Worm (Caenorhabditis elegans): ENCODE results near the gene sip-1.

The sip-1 gene

DNA sequence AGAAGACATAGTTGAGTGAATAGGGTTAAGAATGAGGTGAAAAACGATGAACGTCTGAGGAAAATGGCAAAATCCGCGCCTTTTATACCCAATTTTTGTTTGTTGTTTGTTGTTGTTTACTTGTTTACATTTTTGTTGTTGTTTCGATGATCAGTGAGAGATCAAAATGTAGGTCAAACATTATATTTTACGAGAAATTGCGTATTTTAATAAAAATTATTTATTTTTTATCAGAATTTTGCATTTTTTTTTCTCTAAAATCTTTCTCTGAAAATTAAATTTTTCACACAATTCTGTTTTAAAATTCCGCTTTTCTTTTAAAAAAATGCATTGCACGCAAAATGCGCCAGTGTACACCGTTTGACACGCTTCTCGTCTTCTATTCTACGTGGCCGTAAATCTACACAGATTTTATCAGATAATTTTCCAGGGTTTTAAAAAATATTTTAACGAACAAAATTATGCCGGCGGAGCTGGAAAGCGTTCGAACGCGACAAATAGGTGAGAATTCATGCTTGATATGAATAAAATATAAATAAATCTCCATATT is at the start of gene sip-1, which contains the start of gene sly-1:
TSS of gene sip-1 (minus strand) at position 103 of the 550 bp plus-strand sequence.
TSS of gene sly-1 (plus strand) at position 360 of the 550 bp plus-strand sequence.
- no peak for TF ChIP-seq aly-1 (tag; optimal IDR thresholded peaks at IDR 0.05)
- no peak for TF ChIP-seq tbx-37 (GFP tag; conservative IDR thresholded peaks at IDR 0.05)
- no peak for TF ChIP-seq B0310.2 (tag; optimal IDR thresholded peaks at IDR 0.05)
- no peak for TF ChIP-seq flt-1 (GFP tag; IDR thresholded peaks at IDR 0.05)
- TF ChIP-seq scrt-1 (GFP tag; IDR thresholded peaks at IDR 0.05) = no peak
- TF ChIP-seq ceh-13 (GFP tag; optimal IDR thresholded peaks at IDR 0.05) = no peak
- no peak for TF ChIP-seq hmg-4 (GFP tag; optimal IDR thresholded peaks at IDR 0.05)
- TF ChIP-seq ets-7 (tag; optimal IDR thresholded peaks at IDR 0.05) = no peak
- no peak for TF ChIP-seq tbx-11 (GFP tag; IDR thresholded peaks at IDR 0.05)

DNA sequence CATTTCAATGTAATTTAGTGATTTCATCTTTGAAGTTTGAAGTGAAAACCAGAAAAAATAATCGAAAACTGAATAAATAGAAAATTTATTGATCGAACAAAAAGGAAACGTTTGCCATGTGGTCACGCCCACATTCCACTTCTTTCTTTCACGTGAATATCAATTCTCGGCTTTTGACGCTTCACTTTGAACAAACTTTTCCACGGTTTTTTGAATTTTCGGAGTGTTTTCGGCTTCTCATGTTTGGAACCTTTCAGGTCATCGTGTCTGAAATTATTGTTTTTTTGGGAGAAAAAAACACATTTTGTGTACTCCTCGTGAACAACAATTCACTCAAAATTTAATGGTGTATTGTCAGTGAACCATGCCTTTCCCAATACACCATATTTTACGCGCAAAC is 46.3 kb upstream of the sip-1 start, which contains the start of gene T21C12.8:
TSS of gene T21C12.8 (minus strand) at position 101 of the 400 bp plus-strand sequence.
- no peak for TF ChIP-seq ama-1 (optimal IDR thresholded peaks at IDR 0.05)

DNA sequence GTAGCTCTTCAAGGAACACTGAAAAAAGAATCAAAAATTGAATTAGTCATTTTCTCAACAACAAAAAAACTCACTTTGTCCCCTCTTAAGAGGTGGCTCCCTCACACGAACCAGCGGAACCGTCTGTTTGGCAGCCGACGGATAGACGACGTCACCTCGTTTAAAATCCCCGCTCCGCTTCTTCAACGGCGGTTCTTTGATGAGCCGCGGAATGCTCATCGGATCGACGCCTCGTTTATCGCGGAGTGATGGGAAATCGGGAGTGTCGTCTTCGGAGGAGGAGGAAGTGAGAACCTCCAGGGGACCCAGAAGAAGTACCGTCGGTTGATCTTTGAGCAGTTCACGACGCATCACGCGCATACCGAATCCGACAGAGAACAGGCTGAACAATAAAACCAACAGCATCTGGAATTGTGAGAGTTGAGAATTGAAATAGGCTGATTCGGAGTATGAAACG is 32.2 kb upstream of the sip-1 start, which contains the start of gene nlp-68:
TSS of gene nlp-68 (minus strand) at position 407 of the 457 bp plus-strand sequence.
- TF ChIP-seq ceh-13 (GFP tag; optimal IDR thresholded peaks at IDR 0.05) = no peak
- TF ChIP-seq scrt-1 (GFP tag; IDR thresholded peaks at IDR 0.05) = no peak
- no peak for TF ChIP-seq tbx-37 (GFP tag; conservative IDR thresholded peaks at IDR 0.05)

DNA sequence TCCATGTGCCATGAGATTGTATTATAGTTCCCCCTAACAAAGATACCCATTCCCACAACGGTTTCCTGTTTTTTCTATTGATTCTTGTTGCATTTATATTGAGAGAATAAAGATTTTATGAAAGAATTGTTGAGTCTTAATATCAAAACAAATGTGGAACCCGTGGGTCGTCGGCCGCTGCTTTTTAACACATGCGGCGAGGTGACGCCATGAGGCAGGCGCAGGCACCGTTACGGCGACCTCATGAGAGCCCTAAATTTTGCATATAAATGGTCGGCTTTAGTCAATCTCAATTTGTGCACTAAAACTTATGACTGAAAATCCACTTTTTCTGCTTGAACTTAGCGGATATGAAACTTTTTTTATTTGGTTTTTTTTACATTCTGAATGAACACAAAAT is 31.0 kb upstream of the sip-1 start:
- TF ChIP-seq aly-1 (tag; optimal IDR thresholded peaks at IDR 0.05) (no peak), flt-1 (GFP tag; IDR thresholded peaks at IDR 0.05) (no peak), hnd-1 (tag; optimal IDR thresholded peaks at IDR 0.05) (no peak), B0310.2 (tag; optimal IDR thresholded peaks at IDR 0.05) (no peak), hmbx-1 (tag; optimal IDR thresholded peaks at IDR 0.05) (no peak), ceh-36 (tag; optimal IDR thresholded peaks at IDR 0.05) (no peak), tra-4 (tag; optimal IDR thresholded peaks at IDR 0.05) (no peak), ets-7 (tag; optimal IDR thresholded peaks at IDR 0.05) (no peak), ama-1 (optimal IDR thresholded peaks at IDR 0.05) (no peak), ceh-13 (GFP tag; optimal IDR thresholded peaks at IDR 0.05) (no peak), tbx-11 (GFP tag; IDR thresholded peaks at IDR 0.05) (no peak), hmg-4 (GFP tag; optimal IDR thresholded peaks at IDR 0.05) (no peak), tbx-37 (GFP tag; conservative IDR thresholded peaks at IDR 0.05) (no peak), pes-1 (GFP tag; IDR thresholded peaks at IDR 0.05) (no peak)

DNA sequence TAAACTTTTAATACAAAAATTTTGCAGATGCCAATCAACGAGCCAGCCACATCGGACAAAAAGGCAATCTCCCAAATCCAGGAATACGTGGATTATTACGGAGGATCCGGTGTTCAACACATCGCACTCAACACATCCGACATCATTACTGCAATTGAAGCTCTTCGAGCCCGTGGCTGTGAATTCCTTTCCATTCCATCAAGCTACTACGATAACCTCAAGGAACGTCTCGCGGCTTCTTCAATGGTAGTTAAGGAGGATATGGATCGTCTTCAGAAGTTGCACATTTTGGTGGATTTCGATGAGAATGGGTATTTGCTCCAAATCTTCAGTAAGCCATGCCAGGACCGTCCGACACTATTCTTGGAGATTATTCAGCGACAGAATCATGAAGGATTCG is 30.4 kb upstream of the sip-1 start:
- TF ChIP-seq pes-1 (GFP tag; IDR thresholded peaks at IDR 0.05) (no peak), ets-7 (tag; optimal IDR thresholded peaks at IDR 0.05) (no peak), ceh-36 (tag; optimal IDR thresholded peaks at IDR 0.05) (no peak), tbx-37 (GFP tag; conservative IDR thresholded peaks at IDR 0.05) (no peak), aly-1 (tag; optimal IDR thresholded peaks at IDR 0.05) (no peak), hnd-1 (tag; optimal IDR thresholded peaks at IDR 0.05) (no peak), flt-1 (GFP tag; IDR thresholded peaks at IDR 0.05) (no peak), hmg-4 (GFP tag; optimal IDR thresholded peaks at IDR 0.05) (no peak), F13C5.2 (tag; optimal IDR thresholded peaks at IDR 0.05) (no peak), tra-4 (tag; optimal IDR thresholded peaks at IDR 0.05) (no peak), sea-1 (GFP tag; conservative IDR thresholded peaks at IDR 0.05) (no peak), tbx-11 (GFP tag; IDR thresholded peaks at IDR 0.05) (no peak), ceh-13 (GFP tag; optimal IDR thresholded peaks at IDR 0.05) (no peak), B0310.2 (tag; optimal IDR thresholded peaks at IDR 0.05) (no peak), hmbx-1 (tag; optimal IDR thresholded peaks at IDR 0.05) (no peak), ama-1 (optimal IDR thresholded peaks at IDR 0.05) (no peak), scrt-1 (GFP tag; IDR thresholded peaks at IDR 0.05) (no peak)

DNA sequence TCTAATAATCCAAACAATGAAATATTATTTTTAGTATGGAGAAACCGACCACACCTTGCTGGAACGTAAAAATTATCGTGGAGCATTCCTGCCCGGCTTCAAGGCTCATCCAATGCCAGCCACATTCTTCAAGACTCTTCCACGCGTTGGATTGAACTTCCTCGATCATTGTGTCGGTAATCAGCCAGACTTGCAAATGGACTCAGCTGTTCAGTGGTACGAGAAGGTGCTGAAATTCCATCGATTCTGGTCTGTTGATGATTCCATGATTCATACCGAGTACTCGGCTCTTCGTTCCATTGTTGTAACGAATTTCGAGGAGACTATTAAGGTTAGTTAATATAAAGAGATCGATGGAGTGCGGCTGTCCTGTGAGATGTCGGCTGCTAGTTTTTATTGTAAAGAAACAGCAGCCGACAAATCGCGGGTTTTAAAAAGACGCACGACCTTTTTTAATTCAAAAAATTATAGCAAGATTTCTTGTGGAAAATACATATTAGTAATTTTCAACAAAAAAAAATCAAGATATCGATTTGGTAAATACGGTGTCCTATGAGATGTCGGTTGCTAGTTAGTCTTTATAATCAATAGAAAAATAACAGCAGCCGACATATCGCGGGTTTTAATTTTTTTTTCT is 29.6 kb upstream of the sip-1 start:
- TF ChIP-seq pes-1 (GFP tag; IDR thresholded peaks at IDR 0.05) (no peak), tra-4 (tag; optimal IDR thresholded peaks at IDR 0.05) (no peak), tbx-11 (GFP tag; IDR thresholded peaks at IDR 0.05) (no peak), ceh-36 (tag; optimal IDR thresholded peaks at IDR 0.05) (no peak)

DNA sequence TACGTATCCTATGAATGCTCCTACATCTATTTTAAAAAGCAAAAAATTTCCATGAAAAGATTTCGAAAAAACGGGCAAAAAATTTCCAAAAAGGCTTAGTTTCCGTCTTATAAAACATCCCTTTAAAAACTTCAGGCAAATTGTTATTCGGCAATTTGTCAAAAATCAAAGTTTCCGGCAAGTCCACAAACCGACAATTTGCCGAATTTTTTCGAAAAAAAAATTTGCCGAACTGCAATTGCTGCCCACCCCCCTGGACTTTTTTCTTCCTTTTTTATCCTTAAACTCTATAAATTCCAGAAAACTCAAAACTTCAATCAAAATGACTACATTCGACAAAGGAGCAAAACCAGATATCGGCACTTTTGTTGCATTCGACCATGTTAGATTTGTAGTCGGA is 28.6 kb upstream of the sip-1 start, which contains the start of gene hpd-1:
TSS of gene hpd-1 (plus strand) at position 301 of the 400 bp plus-strand sequence.
- TF ChIP-seq ceh-36 (tag; optimal IDR thresholded peaks at IDR 0.05) (no peak), flt-1 (GFP tag; IDR thresholded peaks at IDR 0.05) (no peak), B0310.2 (tag; optimal IDR thresholded peaks at IDR 0.05) (no peak), hmg-4 (GFP tag; optimal IDR thresholded peaks at IDR 0.05) (no peak), ceh-13 (GFP tag; optimal IDR thresholded peaks at IDR 0.05) (no peak), tbx-37 (GFP tag; conservative IDR thresholded peaks at IDR 0.05) (no peak), hnd-1 (tag; optimal IDR thresholded peaks at IDR 0.05) (no peak), aly-1 (tag; optimal IDR thresholded peaks at IDR 0.05) (no peak), tra-4 (tag; optimal IDR thresholded peaks at IDR 0.05) (no peak), pes-1 (GFP tag; IDR thresholded peaks at IDR 0.05) (no peak), sea-1 (GFP tag; conservative IDR thresholded peaks at IDR 0.05) (no peak), scrt-1 (GFP tag; IDR thresholded peaks at IDR 0.05) (no peak), hmbx-1 (tag; optimal IDR thresholded peaks at IDR 0.05) (no peak), tbx-11 (GFP tag; IDR thresholded peaks at IDR 0.05) (no peak), ama-1 (optimal IDR thresholded peaks at IDR 0.05) (no peak)

DNA sequence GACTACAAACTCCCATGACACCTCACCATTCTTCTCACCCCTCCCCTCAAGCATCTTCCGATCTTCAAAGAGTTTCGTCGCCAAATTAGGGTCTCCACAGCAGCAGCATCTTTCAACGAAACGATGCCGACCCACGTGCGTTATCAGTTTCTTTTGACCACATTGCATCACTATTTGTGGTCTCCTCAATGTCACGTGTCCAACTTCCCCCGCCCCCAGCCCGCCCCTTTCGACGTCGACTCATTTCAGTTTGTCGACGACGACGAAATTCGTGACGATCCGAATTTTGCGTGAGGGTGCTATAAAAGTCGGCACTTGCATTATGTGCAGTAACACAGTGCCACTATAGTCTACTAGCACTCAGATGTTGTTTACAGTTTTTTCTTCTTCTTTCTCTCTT is 27.6 kb upstream of the sip-1 start:
- TF ChIP-seq ama-1 (optimal IDR thresholded peaks at IDR 0.05) (no peak), hmbx-1 (tag; optimal IDR thresholded peaks at IDR 0.05) (no peak), sea-1 (GFP tag; conservative IDR thresholded peaks at IDR 0.05) (no peak), hnd-1 (tag; optimal IDR thresholded peaks at IDR 0.05) (no peak), scrt-1 (GFP tag; IDR thresholded peaks at IDR 0.05) (no peak), F13C5.2 (tag; optimal IDR thresholded peaks at IDR 0.05) (no peak), tbx-37 (GFP tag; conservative IDR thresholded peaks at IDR 0.05) (no peak), ets-7 (tag; optimal IDR thresholded peaks at IDR 0.05) (no peak), ceh-36 (tag; optimal IDR thresholded peaks at IDR 0.05) (no peak), tbx-11 (GFP tag; IDR thresholded peaks at IDR 0.05) (no peak), ceh-13 (GFP tag; optimal IDR thresholded peaks at IDR 0.05) (no peak), B0310.2 (tag; optimal IDR thresholded peaks at IDR 0.05) (no peak), pes-1 (GFP tag; IDR thresholded peaks at IDR 0.05) (no peak), aly-1 (tag; optimal IDR thresholded peaks at IDR 0.05) (no peak), flt-1 (GFP tag; IDR thresholded peaks at IDR 0.05) (no peak), hmg-4 (GFP tag; optimal IDR thresholded peaks at IDR 0.05) (no peak), tra-4 (tag; optimal IDR thresholded peaks at IDR 0.05) (no peak)
